Fruit fly (Drosophila melanogaster): ENCODE results near the gene bif.

Gene bif

dm6 chrX:11681558-11682551 is 3.1 kb downstream of the bif start (continued):
- peak; percentile 0 for TF ChIP-seq Lhr (GFP tag; optimal IDR thresholded peaks at IDR 0.05)
- TF ChIP-seq CG1792 (GFP tag; optimal IDR thresholded peaks at IDR 0.05): peak; percentile 38
- TF ChIP-seq CG33213 (GFP tag; optimal IDR thresholded peaks at IDR 0.05): peak; percentile 27
- no peak for TF ChIP-seq nerfin-2 (GFP tag; IDR thresholded peaks at IDR 0.05; ENCODE audit: partially characterized antibody)
- TF ChIP-seq knrl (GFP tag; IDR thresholded peaks at IDR 0.05; ENCODE audit: partially characterized antibody): peak; percentile 59
- peak; percentile 34 for TF ChIP-seq CG9727 (GFP tag; optimal IDR thresholded peaks at IDR 0.05)
- TF ChIP-seq CG10267 (tag; optimal IDR thresholded peaks at IDR 0.05): peak; percentile 65
- peak; percentile 39; the same call in 1 of the 2 replicates for TF ChIP-seq al (GFP tag; IDR thresholded peaks at IDR 0.05)
- peak; percentile 62 for TF ChIP-seq CG17829 (tag; optimal IDR thresholded peaks at IDR 0.05)
- TF ChIP-seq HmgZ (tag; optimal IDR thresholded peaks at IDR 0.05): peak; percentile 60
- TF ChIP-seq CG6689 (GFP tag; IDR thresholded peaks at IDR 0.05): peak; percentile 50
- peak; percentile 79 for TF ChIP-seq BEAF-32 (GFP tag; optimal IDR thresholded peaks at IDR 0.05)
- no peak for TF ChIP-seq CG4730 (GFP tag; IDR thresholded peaks at IDR 0.05)
- TF ChIP-seq wor (GFP tag; IDR thresholded peaks at IDR 0.05): no peak
- TF ChIP-seq Ssrp (tag; optimal IDR thresholded peaks at IDR 0.05): peak; percentile 46
- peak; percentile 26 for TF ChIP-seq CG3163 (GFP tag; optimal IDR thresholded peaks at IDR 0.05)
- 0 out of 3 replicates have a peak, but pooled peaks have one; percentile 28 for TF ChIP-seq CG11695 (GFP tag; IDR thresholded peaks at IDR 0.05)
- TF ChIP-seq trh (GFP tag; optimal IDR thresholded peaks at IDR 0.05): peak; percentile 18
- peak; percentile 80 for TF ChIP-seq lab (GFP tag; optimal IDR thresholded peaks at IDR 0.05)
- TF ChIP-seq CG6791 (GFP tag; IDR thresholded peaks at IDR 0.05; ENCODE audit: partially characterized antibody): peak; percentile 45; the same call in 1 of the 3 replicates
- peak; percentile 16 for TF ChIP-seq CG12071 (GFP tag; optimal IDR thresholded peaks at IDR 0.05)
- peak; percentile 46; the same call in 1 of the 2 replicates for TF ChIP-seq hbn (GFP tag; IDR thresholded peaks at IDR 0.05; ENCODE audit: partially characterized antibody)
- peak; percentile 62 for TF ChIP-seq CG7839 (tag; optimal IDR thresholded peaks at IDR 0.05)
- no peak for TF ChIP-seq CG5953 (GFP tag; IDR thresholded peaks at IDR 0.05)
- peak; percentile 53 for TF ChIP-seq Hsf (GFP tag; optimal IDR thresholded peaks at IDR 0.05)
- TF ChIP-seq CG12659 (GFP tag; optimal IDR thresholded peaks at IDR 0.05): peak; percentile 73
- TF ChIP-seq hkb (optimal IDR thresholded peaks at IDR 0.05): no peak
- no peak for TF ChIP-seq hkb (GFP tag; IDR thresholded peaks at IDR 0.05)
- peak; percentile 24 for TF ChIP-seq CG4617 (GFP tag; optimal IDR thresholded peaks at IDR 0.05; ENCODE audit: borderline replicate concordance)
- 0 out of 3 replicates have a peak, but pooled peaks have one; percentile 21 for TF ChIP-seq gce (GFP tag; IDR thresholded peaks at IDR 0.05)
- peak; percentile 18 for TF ChIP-seq CG33557 (GFP tag; optimal IDR thresholded peaks at IDR 0.05)
- TF ChIP-seq zfh2 (GFP tag; optimal IDR thresholded peaks at IDR 0.05): peak; percentile 79
- peak; percentile 54 for TF ChIP-seq CG9609 (GFP tag; optimal IDR thresholded peaks at IDR 0.05)
- TF ChIP-seq CG42726 (GFP tag; IDR thresholded peaks at IDR 0.05; ENCODE audit: partially characterized antibody): no peak
- peak; percentile 59 for TF ChIP-seq D19B (GFP tag; optimal IDR thresholded peaks at IDR 0.05)
- peak; percentile 41 to 56 for TF ChIP-seq chif (GFP tag; optimal IDR thresholded peaks at IDR 0.05)
- peak; percentile 38 for TF ChIP-seq D19A (tag; optimal IDR thresholded peaks at IDR 0.05)
- TF ChIP-seq Usf (GFP tag; optimal IDR thresholded peaks at IDR 0.05): no peak
- peak; percentile 7 for TF ChIP-seq repo (GFP tag; optimal IDR thresholded peaks at IDR 0.05)
- no peak for TF ChIP-seq CG31388 (GFP tag; optimal IDR thresholded peaks at IDR 0.05)
- TF ChIP-seq CG12942 (GFP tag; optimal IDR thresholded peaks at IDR 0.05): peak; percentile 64
- TF ChIP-seq CG17186 (GFP tag; optimal IDR thresholded peaks at IDR 0.05): no peak
- TF ChIP-seq Ets97D (GFP tag; optimal IDR thresholded peaks at IDR 0.05): peak; percentile 57
- TF ChIP-seq mirr (GFP tag; optimal IDR thresholded peaks at IDR 0.05): peak; percentile 73
- peak; percentile 53 for TF ChIP-seq CG1603 (tag; optimal IDR thresholded peaks at IDR 0.05)
- TF ChIP-seq Max (GFP tag; optimal IDR thresholded peaks at IDR 0.05): peak; percentile 21
- TF ChIP-seq CG3065 (GFP tag; optimal IDR thresholded peaks at IDR 0.05): no peak

Measured in whole organism, embryonic.